Worm (Caenorhabditis elegans): Measurements from ENCODE around the gene nspg-6.

Gene nspg-6

DNA sequence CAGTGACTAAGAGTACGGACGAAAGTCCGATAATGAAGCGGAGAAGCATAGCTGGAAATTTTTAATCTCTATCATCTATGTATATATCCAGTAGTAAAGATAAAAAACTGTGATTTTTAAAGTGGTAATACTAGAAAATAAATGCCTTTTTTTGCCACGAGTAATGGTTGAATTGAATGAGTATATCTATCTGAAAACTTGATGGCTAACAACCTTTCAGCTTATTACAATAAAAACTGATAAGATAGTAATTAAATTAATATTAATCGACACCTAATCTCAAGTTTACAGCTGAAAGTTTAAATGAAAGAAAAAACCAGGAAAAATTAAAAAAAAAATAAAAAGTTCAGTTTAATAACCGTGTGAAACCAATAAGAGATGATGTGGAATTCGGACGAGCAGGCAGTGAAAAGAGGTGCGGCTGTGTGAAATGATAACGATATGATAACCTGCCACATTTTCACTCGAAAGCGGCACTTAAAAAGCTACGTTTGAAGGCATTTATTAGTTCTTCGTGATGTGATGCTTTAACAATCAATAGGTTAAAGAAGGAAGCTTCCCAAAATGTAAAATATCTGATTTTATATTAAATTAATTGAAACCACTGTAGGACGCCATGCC lies at the start of gene nspg-6:
Gene nspg-6 (minus strand): TSS at position 51 of the 621 bp plus-strand sequence.
- TF ChIP-seq C38D4.7 (GFP tag; optimal IDR thresholded peaks at IDR 0.05) (no peak), ceh-45 (GFP tag; IDR thresholded peaks at IDR 0.05) (no peak), tbx-2 (tag; optimal IDR thresholded peaks at IDR 0.05) (no peak), Y22D7AL.16 (tag; optimal IDR thresholded peaks at IDR 0.05) (no peak), npax-4 (tag; optimal IDR thresholded peaks at IDR 0.05) (no peak), gmeb-2 (tag; optimal IDR thresholded peaks at IDR 0.05) (no peak)

DNA sequence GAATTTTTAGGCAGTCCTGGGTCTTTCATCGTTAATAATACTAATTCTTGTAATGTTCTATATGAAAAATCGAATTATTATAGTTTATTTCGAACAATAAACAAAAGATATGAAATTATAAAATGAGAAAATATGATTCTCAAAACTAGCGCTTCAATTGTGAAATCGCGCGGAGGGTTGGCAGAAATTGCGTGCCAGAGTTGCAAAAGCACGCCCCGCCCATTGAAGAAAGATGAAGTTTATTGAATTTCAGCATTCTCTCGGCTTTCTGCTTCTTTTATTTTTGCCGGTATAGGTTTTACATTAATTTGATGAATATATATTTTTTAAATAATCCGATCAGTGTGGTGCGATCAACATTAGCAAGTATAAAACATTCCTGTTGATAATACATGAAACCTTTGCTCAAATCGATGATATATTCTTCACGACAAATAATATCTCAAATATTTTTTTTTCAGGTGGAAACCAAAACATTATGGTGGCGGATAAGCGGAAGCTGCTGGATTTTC lies 44.3 kb upstream of the nspg-6 start, which contains the start of the genes eco-1 and hmgr-1:
Gene eco-1 (minus strand): TSS at position 59 of the 512 bp plus-strand sequence.
Gene hmgr-1 (plus strand): TSS at position 462 of the 512 bp plus-strand sequence.
- peak; percentile 55 for TF ChIP-seq unc-42 (tag; optimal IDR thresholded peaks at IDR 0.05)
- TF ChIP-seq zip-5 (tag; optimal IDR thresholded peaks at IDR 0.05): no peak

DNA sequence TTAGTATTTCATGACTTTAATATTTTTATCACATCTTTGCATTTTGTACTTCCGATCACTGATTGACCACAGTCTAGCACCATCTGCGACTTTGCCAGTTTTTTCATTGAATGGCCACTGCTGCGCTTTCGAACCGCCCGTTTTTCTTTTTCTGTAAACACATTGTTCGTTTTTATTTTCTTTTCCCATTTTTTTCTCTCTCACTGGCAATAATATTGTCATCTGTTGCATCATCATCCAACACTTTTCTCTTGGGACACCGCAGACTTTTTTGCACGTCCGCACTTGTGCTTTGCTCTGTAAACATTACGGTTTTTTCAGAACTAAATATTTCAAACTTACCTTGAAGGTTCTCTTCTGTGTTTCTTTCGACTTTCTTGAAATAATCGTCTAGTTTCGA lies 43.9 kb upstream of the nspg-6 start:
- TF ChIP-seq ceh-6 (GFP tag; optimal IDR thresholded peaks at IDR 0.05): no peak

DNA sequence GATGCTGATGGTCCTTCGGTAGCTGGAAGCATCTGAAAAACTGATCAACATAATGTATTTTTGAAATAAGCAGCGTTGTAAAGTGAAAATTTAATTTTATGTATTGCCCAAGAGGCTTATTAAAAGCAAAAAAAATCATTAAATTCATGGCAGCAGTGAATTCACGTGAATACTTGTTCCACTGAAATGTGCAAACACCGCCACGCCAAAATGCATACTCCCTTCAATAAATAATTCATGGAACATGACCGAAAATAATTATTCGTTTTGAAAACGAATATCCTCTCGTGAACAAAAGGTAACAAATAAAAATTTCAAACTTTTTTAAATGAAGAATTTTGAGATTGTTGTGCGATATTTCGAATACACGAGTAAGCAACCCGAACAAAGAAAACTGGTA lies 42.6 kb upstream of the nspg-6 start, which contains the start of gene F08F8.10:
Gene F08F8.10 (minus strand): TSS at position 38 of the 400 bp plus-strand sequence.
- TF ChIP-seq ceh-9 (tag; optimal IDR thresholded peaks at IDR 0.05) (no peak), ceh-45 (GFP tag; IDR thresholded peaks at IDR 0.05) (no peak), ceh-31 (tag; optimal IDR thresholded peaks at IDR 0.05) (no peak), sdc-2 (tag; optimal IDR thresholded peaks at IDR 0.05) (no peak), nfya-1 (tag; optimal IDR thresholded peaks at IDR 0.05) (no peak), elt-2 (tag; optimal IDR thresholded peaks at IDR 0.05) (peak; percentile 7), hlh-30 (tag; optimal IDR thresholded peaks at IDR 0.05; ENCODE audit: insufficient read depth) (peak; percentile 62), fkh-10 (GFP tag; optimal IDR thresholded peaks at IDR 0.05) (no peak), pax-1 (tag; optimal IDR thresholded peaks at IDR 0.05) (no peak), hlh-6 (tag; optimal IDR thresholded peaks at IDR 0.05) (no peak), nhr-11 (tag; optimal IDR thresholded peaks at IDR 0.05) (no peak), fkh-6 (tag; optimal IDR thresholded peaks at IDR 0.05) (no peak), unc-55 (GFP tag; optimal IDR thresholded peaks at IDR 0.05) (peak; percentile 30), ceh-19 (GFP tag; optimal IDR thresholded peaks at IDR 0.05) (no peak), nhr-232 (tag; optimal IDR thresholded peaks at IDR 0.05) (no peak), fax-1 (tag; optimal IDR thresholded peaks at IDR 0.05) (no peak), ztf-16 (tag; optimal IDR thresholded peaks at IDR 0.05) (no peak), lin-11 (tag; optimal IDR thresholded peaks at IDR 0.05) (no peak), madf-2 (tag; optimal IDR thresholded peaks at IDR 0.05) (no peak), unc-86 (tag; optimal IDR thresholded peaks at IDR 0.05) (peak; percentile 78)

DNA sequence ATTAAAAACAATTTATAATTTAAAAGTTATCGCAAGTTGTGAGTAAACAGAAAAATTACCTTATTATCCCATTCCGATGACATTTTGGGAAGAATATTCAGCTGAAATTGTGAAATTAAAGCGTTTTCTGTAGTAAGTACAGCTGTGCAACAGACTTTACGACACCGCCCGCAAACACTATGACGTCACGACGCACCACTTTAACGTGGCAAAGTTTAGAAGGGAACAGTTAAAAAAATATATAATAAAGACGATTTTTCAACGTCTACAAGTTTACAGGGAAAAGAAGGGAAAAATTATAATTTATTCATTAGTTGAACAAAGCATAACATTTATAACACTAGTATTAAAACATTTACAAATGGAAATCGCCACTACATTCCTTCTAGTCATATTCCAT lies 39.1 kb upstream of the nspg-6 start, which contains the start of gene F08F8.9:
Gene F08F8.9 (minus strand): TSS at position 101 of the 400 bp plus-strand sequence.
- TF ChIP-seq syd-9 (tag; optimal IDR thresholded peaks at IDR 0.05) (no peak), eyg-1 (tag; optimal IDR thresholded peaks at IDR 0.05) (no peak), ceh-19 (GFP tag; optimal IDR thresholded peaks at IDR 0.05) (no peak)

DNA sequence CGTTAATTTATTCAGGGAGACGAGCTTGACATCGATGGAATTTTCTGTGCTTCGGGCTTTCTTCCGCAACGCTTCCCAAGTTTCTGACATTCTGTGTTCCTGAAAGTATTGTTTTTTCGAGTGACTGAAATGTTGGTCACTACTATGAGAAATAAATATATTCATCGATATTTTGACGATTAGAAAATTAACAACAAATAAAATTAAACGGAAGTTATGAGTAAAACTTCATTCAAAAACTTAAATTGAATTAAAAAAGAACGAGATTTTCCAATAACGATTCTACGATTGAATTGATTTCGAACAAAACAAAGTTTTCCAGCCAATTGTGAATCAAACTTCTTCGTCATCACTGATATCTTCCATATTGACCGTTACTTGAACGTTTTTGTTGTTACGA lies 34.3 kb upstream of the nspg-6 start, which contains the start of gene gos-28:
Gene gos-28 (minus strand): TSS at position 101 of the 400 bp plus-strand sequence.
- no peak for TF ChIP-seq ceh-45 (GFP tag; IDR thresholded peaks at IDR 0.05)
- TF ChIP-seq unc-42 (tag; optimal IDR thresholded peaks at IDR 0.05): no peak
- TF ChIP-seq eyg-1 (tag; optimal IDR thresholded peaks at IDR 0.05): no peak
- TF ChIP-seq ztf-16 (tag; optimal IDR thresholded peaks at IDR 0.05): no peak
- TF ChIP-seq dve-1 (tag; optimal IDR thresholded peaks at IDR 0.05): no peak
